Worm (Caenorhabditis elegans): ENCODE measurements around the gene oac-22.

oac-22 gene

ce11 chrIV:3860419-3860818 lies 25.1 kb upstream of the oac-22 start (continued):
- no peak for TF ChIP-seq lin-13 (GFP tag; optimal IDR thresholded peaks at IDR 0.05)

DNA sequence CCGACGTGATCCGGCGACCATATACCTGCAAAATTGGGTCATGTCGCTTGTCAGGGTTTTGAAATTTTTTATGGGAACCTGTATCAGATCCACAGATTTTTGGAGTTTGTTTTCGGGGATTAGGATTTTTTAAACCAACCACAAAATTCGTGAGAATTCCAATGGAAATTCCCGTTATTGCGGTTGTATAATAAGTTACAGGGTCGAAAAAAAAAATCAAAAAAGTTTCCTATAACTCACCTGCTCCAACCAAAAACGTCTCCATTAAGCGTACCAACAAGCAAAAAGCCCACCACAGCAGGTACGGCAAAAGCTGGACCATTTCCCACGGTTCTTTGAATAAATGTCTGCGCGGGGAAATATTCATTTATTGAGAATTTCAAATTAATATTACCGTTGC lies 22.5 kb upstream of the oac-22 start:
- TF ChIP-seq elt-2 (tag; optimal IDR thresholded peaks at IDR 0.05) (no peak), efl-1 (optimal IDR thresholded peaks at IDR 0.05) (no peak), efl-1 (GFP tag; optimal IDR thresholded peaks at IDR 0.05 in 1 of 2) (peak in 1 of 2 experiments; percentile 50), ets-5 (GFP tag; IDR thresholded peaks at IDR 0.05) (no peak), nhr-77 (tag; optimal IDR thresholded peaks at IDR 0.05) (no peak)

ce11 chrIV:3864944-3865343 lies 20.5 kb upstream of the oac-22 start, which contains the start of gene aat-8:
aat-8 (minus strand) TSS chrIV:3865044.
- TF ChIP-seq ztf-11 (tag; optimal IDR thresholded peaks at IDR 0.05), result no peak
- TF ChIP-seq tlp-1 (tag; optimal IDR thresholded peaks at IDR 0.05), result no peak
- TF ChIP-seq nhr-85 (tag), result peak; percentile 12
- no peak for TF ChIP-seq ztf-4 (tag; optimal IDR thresholded peaks at IDR 0.05)

DNA sequence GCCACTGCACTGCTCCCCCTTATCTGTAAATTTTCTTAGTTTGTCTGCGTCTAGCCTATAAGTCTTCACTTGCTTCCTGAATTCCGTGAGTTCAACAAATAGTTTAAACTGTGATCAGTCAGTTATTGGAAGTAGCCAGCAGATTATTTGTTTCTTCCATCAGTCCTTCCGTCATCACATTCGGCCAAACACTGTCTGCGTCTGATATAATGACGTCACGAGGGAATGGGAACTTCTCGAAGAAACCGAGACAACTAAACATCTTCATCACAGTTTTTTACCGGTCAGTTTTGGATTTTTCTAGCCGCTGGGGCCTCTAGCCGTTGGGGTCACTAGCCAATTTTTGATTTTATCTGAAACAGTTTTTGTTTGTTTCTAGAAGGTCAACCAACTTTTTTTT lies 19.5 kb upstream of the oac-22 start:
- TF ChIP-seq tbx-2 (tag; optimal IDR thresholded peaks at IDR 0.05), result no peak
- TF ChIP-seq fkh-10 (GFP tag; optimal IDR thresholded peaks at IDR 0.05), result no peak
- no peak for TF ChIP-seq ceh-63 (GFP tag; optimal IDR thresholded peaks at IDR 0.05)
- peak in 1 of 6 experiments; percentile 55 for TF ChIP-seq elt-3 (tag; optimal IDR thresholded peaks at IDR 0.05)
- no peak for TF ChIP-seq hlh-4 (tag; optimal IDR thresholded peaks at IDR 0.05)
- no peak for TF ChIP-seq nhr-76 (tag; optimal IDR thresholded peaks at IDR 0.05)
- TF ChIP-seq elt-2 (tag; optimal IDR thresholded peaks at IDR 0.05), result peak; percentile 21
- TF ChIP-seq mdl-1 (tag; optimal IDR thresholded peaks at IDR 0.05), result no peak
- TF ChIP-seq pqm-1 (tag; optimal IDR thresholded peaks at IDR 0.05), result no peak
- TF ChIP-seq snu-23 (GFP tag; optimal IDR thresholded peaks at IDR 0.05), result peak; percentile 30
- TF ChIP-seq fkh-4 (tag; optimal IDR thresholded peaks at IDR 0.05; ENCODE audit: borderline replicate concordance), result no peak
- TF ChIP-seq nhr-20 (tag; optimal IDR thresholded peaks at IDR 0.05), result peak; percentile 19
- TF ChIP-seq aha-1 (tag; optimal IDR thresholded peaks at IDR 0.05), result no peak
- TF ChIP-seq skn-1 (tag; optimal IDR thresholded peaks at IDR 0.05), result no peak
- TF ChIP-seq unc-30 (tag; optimal IDR thresholded peaks at IDR 0.05), result no peak
- no peak for TF ChIP-seq dsc-1 (tag; optimal IDR thresholded peaks at IDR 0.05)
- TF ChIP-seq C04F5.9 (tag; optimal IDR thresholded peaks at IDR 0.05), result no peak
- no peak for TF ChIP-seq nhr-84 (tag; optimal IDR thresholded peaks at IDR 0.05)
- no peak for TF ChIP-seq nhr-90 (tag; optimal IDR thresholded peaks at IDR 0.05; ENCODE audit: poor library complexity)
- TF ChIP-seq nhr-11 (tag; optimal IDR thresholded peaks at IDR 0.05), result no peak
- no peak for TF ChIP-seq aly-2 (tag; optimal IDR thresholded peaks at IDR 0.05)
- no peak for TF ChIP-seq mep-1 (tag; optimal IDR thresholded peaks at IDR 0.05)
- peak in 1 of 2 experiments; percentile 50 for TF ChIP-seq lin-35 (GFP tag; optimal IDR thresholded peaks at IDR 0.05)
- TF ChIP-seq irx-1 (tag; optimal IDR thresholded peaks at IDR 0.05), result no peak
- TF ChIP-seq unc-86 (tag; optimal IDR thresholded peaks at IDR 0.05), result no peak
- no peak for TF ChIP-seq alr-1 (tag; optimal IDR thresholded peaks at IDR 0.05; ENCODE audit: borderline replicate concordance)
- TF ChIP-seq blmp-1 (tag; optimal IDR thresholded peaks at IDR 0.05), result peak; percentile 71
- TF ChIP-seq ceh-88 (GFP tag; IDR thresholded peaks at IDR 0.05), result no peak
- no peak for TF ChIP-seq fos-1 (tag; optimal IDR thresholded peaks at IDR 0.05)
- no peak for TF ChIP-seq isw-1 (GFP tag; IDR thresholded peaks at IDR 0.05)
- TF ChIP-seq nhr-12 (tag; optimal IDR thresholded peaks at IDR 0.05), result no peak
- no peak for TF ChIP-seq ztf-11 (tag; optimal IDR thresholded peaks at IDR 0.05)
- TF ChIP-seq lin-14 (GFP tag; optimal IDR thresholded peaks at IDR 0.05), result peak; percentile 16
- no peak for TF ChIP-seq hpl-2 (GFP tag; optimal IDR thresholded peaks at IDR 0.05)
- TF ChIP-seq swsn-7 (tag; optimal IDR thresholded peaks at IDR 0.05), result no peak
- TF ChIP-seq nhr-77 (tag; optimal IDR thresholded peaks at IDR 0.05), result no peak
- TF ChIP-seq pax-3 (tag; optimal IDR thresholded peaks at IDR 0.05), result no peak
- no peak for TF ChIP-seq nhr-19 (GFP tag; conservative IDR thresholded peaks at IDR 0.05)
- TF ChIP-seq unc-62 (GFP tag; optimal IDR thresholded peaks at IDR 0.05), result no peak
- TF ChIP-seq nhr-71 (tag; optimal IDR thresholded peaks at IDR 0.05), result peak; percentile 18
- no peak for TF ChIP-seq grh-1 (GFP tag; IDR thresholded peaks at IDR 0.05)
- no peak for TF ChIP-seq pag-3 (tag; optimal IDR thresholded peaks at IDR 0.05; ENCODE audit: borderline replicate concordance, insufficient read depth)
